Worm (Caenorhabditis elegans) whole organism, midembryonic: ENCODE measurements around the gene W01D2.6.

ENCODE experiments used
- T22C8.4 ChIP-seq: fragments of 200-800 bp; sonication (Bioruptor generic); IDR thresholded peaks from 2 replicates; pipeline ENCODE4 v1.3.6; 2022; ENCODE audit warnings: missing genetic modification characterization, missing compliant biosample characterization
- cog-1 ChIP-seq: sonication (generic microtip); optimal IDR thresholded peaks from 2 replicates; lab custom pipeline; 2016; ENCODE audit warnings: missing genetic modification characterization, missing compliant biosample characterization
- flt-1 ChIP-seq: fragments of 200-800 bp; sonication (Bioruptor generic); IDR thresholded peaks from 2 replicates; pipeline ENCODE4 v1.3.6; 2022; ENCODE audit warnings: missing genetic modification characterization, missing compliant biosample characterization
- med-1 ChIP-seq: sonication (generic microtip); optimal IDR thresholded peaks from 2 replicates; lab custom pipeline; 2017; ENCODE audit warnings: missing genetic modification characterization, mild to moderate bottlenecking, missing compliant biosample characterization, antibody characterized with exemption, missing genetic modification reagents; ENCODE audit not compliant: insufficient read depth

ce11 chrII:14811472-14811871, 2.7 kb downstream of the W01D2.6 start:
- TF ChIP-seq flt-1 (GFP tag; lab: Robert Waterston, UW) (no peak), T22C8.4 (GFP tag; lab: Robert Waterston, UW) (no peak), med-1 (no peak), cog-1 (tag; lab: Kevin White, UChicago) (no peak)
